Fruit fly (Drosophila melanogaster): Measurements from ENCODE around the gene CG15820.
A peak's percentile ranks its signal among the peaks of the same experiment; 100 is the strongest.

The CG15820 gene

dm6 chr3L:2158689-2159310 is 15.3 kb downstream of the CG15820 start (continued):
- TF ChIP-seq dpn (GFP tag; optimal IDR thresholded peaks at IDR 0.05) (peak in 1 of 2 experiments; percentile 59), CG12299 (tag; optimal IDR thresholded peaks at IDR 0.05) (no peak), CG6813 (GFP tag; optimal IDR thresholded peaks at IDR 0.05) (no peak), CG17385 (GFP tag; optimal IDR thresholded peaks at IDR 0.05) (peak; percentile 45), insv (GFP tag; optimal IDR thresholded peaks at IDR 0.05) (no peak), CG18764 (GFP tag; optimal IDR thresholded peaks at IDR 0.05) (peak; percentile 3), CG9215 (GFP tag; IDR thresholded peaks at IDR 0.05) (no peak), CG15011 (GFP tag; optimal IDR thresholded peaks at IDR 0.05) (no peak), CG30020 (tag; optimal IDR thresholded peaks at IDR 0.05) (no peak), CG4328 (GFP tag; optimal IDR thresholded peaks at IDR 0.05) (no peak), BtbVII (GFP tag; optimal IDR thresholded peaks at IDR 0.05) (no peak), tgo (GFP tag; IDR thresholded peaks at IDR 0.05) (peak; percentile 52; the same call in 2 of the 3 replicates), CG11560 (tag; IDR thresholded peaks at IDR 0.05) (no peak), Trl (optimal IDR thresholded peaks at IDR 0.05) (no peak), Trl (GFP tag; optimal IDR thresholded peaks at IDR 0.05) (no peak), CG16779 (GFP tag; IDR thresholded peaks at IDR 0.05) (no peak), CG12155 (GFP tag; optimal IDR thresholded peaks at IDR 0.05) (peak; percentile 4), vfl (GFP tag; optimal IDR thresholded peaks at IDR 0.05) (no peak), BEAF-32 (GFP tag; optimal IDR thresholded peaks at IDR 0.05) (no peak), CG6654 (GFP tag; optimal IDR thresholded peaks at IDR 0.05) (no peak), CG13775 (GFP tag; optimal IDR thresholded peaks at IDR 0.05) (peak; percentile 12), Ravus (GFP tag; IDR thresholded peaks at IDR 0.05) (no peak), CG6683 (GFP tag; optimal IDR thresholded peaks at IDR 0.05) (no peak), CG18476 (GFP tag; optimal IDR thresholded peaks at IDR 0.05) (no peak), da (GFP tag; optimal IDR thresholded peaks at IDR 0.05) (no peak), ewg (GFP tag; optimal IDR thresholded peaks at IDR 0.05) (peak; percentile 40), GATAe (GFP tag; conservative IDR thresholded peaks at IDR 0.05) (no peak), CG2120 (GFP tag; optimal IDR thresholded peaks at IDR 0.05) (no peak), CG10366 (GFP tag; IDR thresholded peaks at IDR 0.05) (peak; percentile 42; the same call in 1 of the 2 replicates), cad (GFP tag; optimal IDR thresholded peaks at IDR 0.05) (no peak), row (GFP tag; IDR thresholded peaks at IDR 0.05) (peak; percentile 61; the same call in 2 of the 3 replicates), CG15696 (tag; optimal IDR thresholded peaks at IDR 0.05) (no peak), CG17361 (GFP tag; IDR thresholded peaks at IDR 0.05) (peak; percentile 64), Vsx1 (GFP tag; optimal IDR thresholded peaks at IDR 0.05) (no peak), Six4 (GFP tag; optimal IDR thresholded peaks at IDR 0.05) (no peak), Atf6 (GFP tag; IDR thresholded peaks at IDR 0.05) (no peak), amos (GFP tag; IDR thresholded peaks at IDR 0.05; ENCODE audit: partially characterized antibody) (no peak), Camta (GFP tag; optimal IDR thresholded peaks at IDR 0.05) (peak; percentile 11), Pdp1 (GFP tag; optimal IDR thresholded peaks at IDR 0.05) (peak; percentile 14 to 36), CG9876 (GFP tag; optimal IDR thresholded peaks at IDR 0.05) (no peak), CG17328 (GFP tag; IDR thresholded peaks at IDR 0.05) (peak; percentile 54), caup (GFP tag; optimal IDR thresholded peaks at IDR 0.05; ENCODE audit: severe bottlenecking) (no peak), CG33557 (GFP tag; optimal IDR thresholded peaks at IDR 0.05) (peak; percentile 65), CG34224 (GFP tag; IDR thresholded peaks at IDR 0.05; ENCODE audit: partially characterized antibody) (no peak), CG7357 (GFP tag; IDR thresholded peaks at IDR 0.05) (no peak; the same call in 2 of the 3 replicates), bab2 (GFP tag; optimal IDR thresholded peaks at IDR 0.05) (peak; percentile 15), CG7928 (GFP tag; optimal IDR thresholded peaks at IDR 0.05) (no peak), Optix (GFP tag; IDR thresholded peaks at IDR 0.05) (0 out of 3 replicates have a peak, but pooled peaks have one; percentile 8), cato (GFP tag; optimal IDR thresholded peaks at IDR 0.05; ENCODE audit: borderline replicate concordance) (no peak), CG9609 (GFP tag; optimal IDR thresholded peaks at IDR 0.05) (no peak)

Data from whole organism, embryonic.